Worm (Caenorhabditis elegans): ENCODE measurements around the gene drh-1.
A peak's percentile ranks its signal among the peaks of the same experiment; 100 is the strongest.

The drh-1 gene

ce11 chrIV:6631704-6632272 is 18.6 kb upstream of the drh-1 start, which contains the start of the genes cest-5.1 and C01B10.9:
TSS of gene cest-5.1 (minus strand) at chrIV:6631754.
TSS of gene C01B10.9 (plus strand) at chrIV:6632222.
- no peak for TF ChIP-seq mml-1 (tag; optimal IDR thresholded peaks at IDR 0.05)
- TF ChIP-seq fkh-2 (tag; optimal IDR thresholded peaks at IDR 0.05): no peak
- peak; percentile 53 for TF ChIP-seq R02D3.7 (tag; optimal IDR thresholded peaks at IDR 0.05)
- TF ChIP-seq elt-2 (tag; optimal IDR thresholded peaks at IDR 0.05): peak; percentile 49
- no peak for TF ChIP-seq jun-1 (tag; optimal IDR thresholded peaks at IDR 0.05)
- TF ChIP-seq nhr-237 (tag; optimal IDR thresholded peaks at IDR 0.05): no peak
- TF ChIP-seq ztf-4 (tag; optimal IDR thresholded peaks at IDR 0.05): no peak
- no peak for TF ChIP-seq tbx-2 (tag; optimal IDR thresholded peaks at IDR 0.05)
- no peak for TF ChIP-seq zag-1 (tag; optimal IDR thresholded peaks at IDR 0.05)
- TF ChIP-seq snpc-4 (tag; optimal IDR thresholded peaks at IDR 0.05): peak; percentile 31
- no peak for TF ChIP-seq egl-27 (tag; optimal IDR thresholded peaks at IDR 0.05)
- no peak for TF ChIP-seq ceh-16 (tag; optimal IDR thresholded peaks at IDR 0.05)
- TF ChIP-seq lin-39 (tag; optimal IDR thresholded peaks at IDR 0.05): no peak
- TF ChIP-seq ztf-11 (tag; optimal IDR thresholded peaks at IDR 0.05): no peak
- TF ChIP-seq sea-2 (GFP tag; optimal IDR thresholded peaks at IDR 0.05): no peak
- no peak for TF ChIP-seq unc-62 (GFP tag; optimal IDR thresholded peaks at IDR 0.05)
- peak; percentile 78 for TF ChIP-seq pha-4 (tag; optimal IDR thresholded peaks at IDR 0.05)
- TF ChIP-seq nhr-23 (tag; optimal IDR thresholded peaks at IDR 0.05): no peak
- TF ChIP-seq pqm-1 (tag; optimal IDR thresholded peaks at IDR 0.05): peak; percentile 18
- no peak for TF ChIP-seq nhr-11 (tag; optimal IDR thresholded peaks at IDR 0.05)
- no peak for TF ChIP-seq ceh-82 (tag; optimal IDR thresholded peaks at IDR 0.05)
- TF ChIP-seq aly-2 (tag; optimal IDR thresholded peaks at IDR 0.05): no peak
- peak; percentile 80 for TF ChIP-seq nfya-1 (tag; optimal IDR thresholded peaks at IDR 0.05; ENCODE audit: insufficient read depth)
- TF ChIP-seq elt-3 (tag; optimal IDR thresholded peaks at IDR 0.05): no peak
- TF ChIP-seq unc-39 (tag; optimal IDR thresholded peaks at IDR 0.05): no peak
- TF ChIP-seq egl-5 (tag; optimal IDR thresholded peaks at IDR 0.05): no peak
- no peak for TF ChIP-seq fkh-10 (GFP tag; optimal IDR thresholded peaks at IDR 0.05)
- no peak for TF ChIP-seq eor-1 (tag; optimal IDR thresholded peaks at IDR 0.05)
- no peak for TF ChIP-seq mdl-1 (tag; optimal IDR thresholded peaks at IDR 0.05)
- TF ChIP-seq ZK546.5 (tag; optimal IDR thresholded peaks at IDR 0.05): no peak
- TF ChIP-seq nhr-67 (tag; optimal IDR thresholded peaks at IDR 0.05): no peak
- no peak for TF ChIP-seq nhr-12 (tag; optimal IDR thresholded peaks at IDR 0.05)
- peak; percentile 37 for TF ChIP-seq ceh-28 (tag; optimal IDR thresholded peaks at IDR 0.05)
- no peak for TF ChIP-seq ceh-9 (tag; optimal IDR thresholded peaks at IDR 0.05)
- peak; percentile 25 for TF ChIP-seq hmg-11 (tag; optimal IDR thresholded peaks at IDR 0.05)
- TF ChIP-seq nhr-25 (tag; optimal IDR thresholded peaks at IDR 0.05): no peak
- no peak for TF ChIP-seq nhr-28 (tag; optimal IDR thresholded peaks at IDR 0.05)
- TF ChIP-seq nhr-43 (tag; optimal IDR thresholded peaks at IDR 0.05; ENCODE audit: poor library complexity, severe bottlenecking): peak; percentile 91
- no peak for TF ChIP-seq nhr-77 (tag; optimal IDR thresholded peaks at IDR 0.05)
- TF ChIP-seq lsy-12 (tag; optimal IDR thresholded peaks at IDR 0.05): peak; percentile 61
- TF ChIP-seq fos-1 (tag; optimal IDR thresholded peaks at IDR 0.05): no peak
- no peak for TF ChIP-seq elt-1 (tag; optimal IDR thresholded peaks at IDR 0.05)
- TF ChIP-seq skn-1 (tag; optimal IDR thresholded peaks at IDR 0.05): no peak
- no peak for TF ChIP-seq daf-12 (tag; optimal IDR thresholded peaks at IDR 0.05)
- TF ChIP-seq ama-1 (optimal IDR thresholded peaks at IDR 0.05): no peak
- TF ChIP-seq lin-15B (tag; optimal IDR thresholded peaks at IDR 0.05): peak; percentile 83
- no peak for TF ChIP-seq nhr-76 (tag; optimal IDR thresholded peaks at IDR 0.05)
